Worm (Caenorhabditis elegans) whole organism, L3 larva: ENCODE results near the gene C49F8.1.

Source experiments
- ama-1 ChIP-seq: fragments of 150-350 bp; optimal IDR thresholded peaks from 2 replicates; lab custom pipeline; 2018
- ceh-16 ChIP-seq: sonication (generic microtip); optimal IDR thresholded peaks from 2 replicates; lab custom pipeline; 2017; ENCODE audit warnings: missing biosample characterization, missing genetic modification characterization
- ceh-28 ChIP-seq: fragments of 150-350 bp; optimal IDR thresholded peaks from 2 replicates; lab custom pipeline; 2014; ENCODE audit warnings: missing biosample characterization, missing genetic modification reagents, missing genetic modification characterization
- egl-27 ChIP-seq: sonication (generic microtip); optimal IDR thresholded peaks from 4 replicates; lab custom pipeline; 2017; ENCODE audit warnings: missing biosample characterization, missing genetic modification reagents, missing genetic modification characterization
- egl-5 ChIP-seq: fragments of 150-350 bp; optimal IDR thresholded peaks from 2 replicates; lab custom pipeline; 2017; ENCODE audit warnings: missing biosample characterization, missing genetic modification reagents, missing genetic modification characterization, inconsistent platforms
- elt-2 ChIP-seq: sonication (generic microtip); optimal IDR thresholded peaks from 2 replicates; lab custom pipeline; 2016; ENCODE audit warnings: missing genetic modification reagents, mild to moderate bottlenecking, missing genetic modification characterization, missing compliant biosample characterization
- elt-3 ChIP-seq, 3 experiments: fragments of 150-350 bp in 1 of 3; sonication (generic microtip) in 2 of 3; optimal IDR thresholded peaks; 2 replicates in 2 of 3; 4 replicates in 1 of 3; lab custom pipeline; 2014 to 2017; ENCODE audit warnings: missing biosample characterization in 3 of 3, missing genetic modification characterization in 3 of 3
- eor-1 ChIP-seq, 2 experiments: fragments of 150-350 bp; optimal IDR thresholded peaks; 2 replicates each; lab custom pipeline; 2014 to 2018; ENCODE audit warnings: missing biosample characterization in 2 of 2, missing genetic modification characterization in 2 of 2
- fkh-10 ChIP-seq: sonication (generic microtip); optimal IDR thresholded peaks from 2 replicates; lab custom pipeline; 2017; ENCODE audit warnings: missing biosample characterization, missing genetic modification reagents, missing genetic modification characterization
- fkh-2 ChIP-seq: fragments of 150-350 bp; optimal IDR thresholded peaks from 2 replicates; lab custom pipeline; 2014; ENCODE audit warnings: missing biosample characterization, missing genetic modification reagents, missing genetic modification characterization
- fos-1 ChIP-seq: fragments of 150-350 bp; optimal IDR thresholded peaks from 2 replicates; lab custom pipeline; 2014; ENCODE audit warnings: missing biosample characterization, missing genetic modification characterization
- hmg-11 ChIP-seq: sonication (generic microtip); optimal IDR thresholded peaks from 2 replicates; lab custom pipeline; 2016; ENCODE audit warnings: missing genetic modification characterization, missing compliant biosample characterization
- jun-1 ChIP-seq: fragments of 150-350 bp; optimal IDR thresholded peaks from 2 replicates; lab custom pipeline; 2014; ENCODE audit warnings: missing biosample characterization, missing genetic modification reagents, missing genetic modification characterization
- lin-15B ChIP-seq: fragments of 150-350 bp; optimal IDR thresholded peaks from 2 replicates; lab custom pipeline; 2014; ENCODE audit warnings: missing biosample characterization, missing genetic modification characterization
- lin-39 ChIP-seq: fragments of 150-350 bp; optimal IDR thresholded peaks from 2 replicates; lab custom pipeline; 2018; ENCODE audit warnings: missing biosample characterization, missing genetic modification reagents, missing genetic modification characterization
- lsy-12 ChIP-seq: sonication (generic microtip); optimal IDR thresholded peaks from 2 replicates; lab custom pipeline; 2016; ENCODE audit warnings: mild to moderate bottlenecking, missing genetic modification characterization, missing compliant biosample characterization
- mdl-1 ChIP-seq: fragments of 150-350 bp; optimal IDR thresholded peaks from 2 replicates; lab custom pipeline; 2014; ENCODE audit warnings: missing biosample characterization, missing genetic modification characterization
- nhr-11 ChIP-seq: fragments of 150-350 bp; optimal IDR thresholded peaks from 2 replicates; lab custom pipeline; 2014; ENCODE audit warnings: missing biosample characterization, missing genetic modification characterization
- nhr-12 ChIP-seq: fragments of 150-350 bp; optimal IDR thresholded peaks from 2 replicates; lab custom pipeline; 2014; ENCODE audit warnings: missing biosample characterization, missing genetic modification characterization
- nhr-23 ChIP-seq: fragments of 150-350 bp; optimal IDR thresholded peaks from 2 replicates; lab custom pipeline; 2014; ENCODE audit warnings: missing biosample characterization, missing genetic modification reagents, missing genetic modification characterization
- nhr-237 ChIP-seq: fragments of 150-350 bp; optimal IDR thresholded peaks from 2 replicates; lab custom pipeline; 2014; ENCODE audit warnings: missing biosample characterization, missing genetic modification characterization
- nhr-25 ChIP-seq: sonication (generic microtip); optimal IDR thresholded peaks from 2 replicates; lab custom pipeline; 2017; ENCODE audit warnings: missing biosample characterization, missing genetic modification characterization
- nhr-28 ChIP-seq: fragments of 150-350 bp; optimal IDR thresholded peaks from 2 replicates; lab custom pipeline; 2014; ENCODE audit warnings: missing biosample characterization, missing genetic modification characterization
- nhr-67 ChIP-seq: fragments of 150-350 bp; optimal IDR thresholded peaks from 2 replicates; lab custom pipeline; 2014; ENCODE audit warnings: missing biosample characterization, missing genetic modification characterization
- nhr-76 ChIP-seq: fragments of 150-350 bp; sonication (generic microtip); optimal IDR thresholded peaks from 5 replicates; lab custom pipeline; 2014; ENCODE audit warnings: missing biosample characterization, missing genetic modification characterization
- nhr-77 ChIP-seq: fragments of 150-350 bp; optimal IDR thresholded peaks from 2 replicates; lab custom pipeline; 2014; ENCODE audit warnings: missing biosample characterization, missing genetic modification characterization
- pha-4 ChIP-seq: fragments of 150-350 bp; optimal IDR thresholded peaks from 2 replicates; lab custom pipeline; 2014; ENCODE audit warnings: missing biosample characterization, missing genetic modification reagents, missing genetic modification characterization
- pqm-1 ChIP-seq: fragments of 150-350 bp; optimal IDR thresholded peaks from 2 replicates; lab custom pipeline; 2017; ENCODE audit warnings: missing biosample characterization, missing genetic modification characterization, inconsistent platforms
- sea-2 ChIP-seq: fragments of 150-350 bp; sonication (generic microtip); optimal IDR thresholded peaks from 4 replicates; lab custom pipeline; 2014; ENCODE audit warnings: missing biosample characterization, missing genetic modification reagents, missing genetic modification characterization
- snpc-4 ChIP-seq: fragments of 150-350 bp; optimal IDR thresholded peaks from 2 replicates; lab custom pipeline; 2014; ENCODE audit warnings: missing biosample characterization, missing genetic modification characterization
- tbx-2 ChIP-seq: sonication (generic microtip); optimal IDR thresholded peaks from 2 replicates; lab custom pipeline; 2016; ENCODE audit warnings: mild to moderate bottlenecking, missing genetic modification characterization, missing compliant biosample characterization
- unc-39 ChIP-seq: sonication (generic microtip); optimal IDR thresholded peaks from 4 replicates; lab custom pipeline; 2017; ENCODE audit warnings: missing biosample characterization, missing genetic modification characterization
- unc-62 ChIP-seq: fragments of 150-350 bp; sonication (generic microtip); optimal IDR thresholded peaks from 4 replicates; lab custom pipeline; 2014; ENCODE audit warnings: missing biosample characterization, missing genetic modification reagents, missing genetic modification characterization
- zag-1 ChIP-seq: fragments of 150-350 bp; optimal IDR thresholded peaks from 2 replicates; lab custom pipeline; 2014; ENCODE audit warnings: missing biosample characterization, missing genetic modification characterization
- ztf-11 ChIP-seq: fragments of 150-350 bp; optimal IDR thresholded peaks from 2 replicates; lab custom pipeline; 2014; ENCODE audit warnings: missing biosample characterization, missing genetic modification characterization

The C49F8.1 gene

DNA sequence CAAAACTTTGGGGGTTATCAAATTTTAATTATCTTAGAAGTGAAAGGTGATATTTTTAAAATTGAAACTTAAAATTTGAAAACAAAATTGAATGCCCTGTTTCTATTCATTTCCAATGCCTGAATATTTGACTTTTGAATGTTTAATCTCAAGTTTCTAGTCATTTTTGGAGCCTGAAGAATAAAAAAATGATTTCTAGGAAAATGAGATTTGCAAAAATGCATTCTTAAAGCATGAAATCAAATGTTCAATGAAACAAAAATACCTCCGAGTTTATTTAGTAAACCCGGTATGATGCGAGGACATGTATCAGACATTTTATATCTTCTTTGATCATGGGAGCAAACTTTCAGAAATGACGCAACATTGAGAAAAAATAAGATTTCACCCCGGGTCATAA lies 14.3 kb upstream of the C49F8.1 start:
- no peak for TF ChIP-seq ama-1 (lab: Kevin White, UChicago)
- no peak for TF ChIP-seq sea-2 (GFP tag; lab: Kevin White, UChicago)
- peak; percentile 84 for TF ChIP-seq nhr-11 (tag; lab: Kevin White, UChicago)

DNA sequence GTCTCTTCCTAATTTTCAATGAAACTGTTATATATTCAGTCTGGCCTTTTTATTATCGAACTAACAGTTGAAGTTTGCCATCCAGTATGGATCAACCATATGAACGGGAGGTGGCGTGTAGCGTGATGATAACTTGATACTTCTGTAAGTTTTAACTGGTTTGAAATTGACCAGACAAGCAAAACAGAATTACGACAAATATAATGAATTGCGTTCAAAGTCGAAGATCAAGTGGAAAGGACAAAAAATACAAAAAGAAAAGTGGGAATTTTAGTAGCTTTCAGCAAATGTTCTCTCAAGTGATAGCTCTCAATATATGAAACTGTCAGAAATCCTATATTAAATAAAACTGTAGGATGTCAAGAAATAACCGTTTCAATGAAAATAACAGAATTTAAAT lies 12.1 kb upstream of the C49F8.1 start, which contains the start of the genes C49F8.14 and gem-1:
Gene C49F8.14, minus strand, starts transcription at position 99 of the 400 bp plus-strand sequence.
Gene gem-1, minus strand, starts transcription at position 142 of the 400 bp plus-strand sequence.
- TF ChIP-seq nhr-76 (tag; lab: Kevin White, UChicago) (no peak), fos-1 (tag; lab: Kevin White, UChicago) (no peak), eor-1 (tag; optimal IDR thresholded peaks at IDR 0.05; lab: Kevin White, UChicago) (no peak), ceh-28 (tag; lab: Kevin White, UChicago) (no peak), unc-39 (tag; lab: Kevin White, UChicago) (no peak), zag-1 (tag; lab: Kevin White, UChicago) (no peak), elt-2 (no peak), hmg-11 (no peak), snpc-4 (tag; lab: Kevin White, UChicago) (no peak), egl-27 (tag; lab: Kevin White, UChicago) (no peak), ztf-11 (no peak), nhr-28 (tag; lab: Kevin White, UChicago) (no peak), elt-3 (tag; optimal IDR thresholded peaks at IDR 0.05; lab: Kevin White, UChicago) (no peak), mdl-1 (tag; lab: Kevin White, UChicago) (no peak), unc-62 (GFP tag; lab: Kevin White, UChicago) (no peak)

DNA sequence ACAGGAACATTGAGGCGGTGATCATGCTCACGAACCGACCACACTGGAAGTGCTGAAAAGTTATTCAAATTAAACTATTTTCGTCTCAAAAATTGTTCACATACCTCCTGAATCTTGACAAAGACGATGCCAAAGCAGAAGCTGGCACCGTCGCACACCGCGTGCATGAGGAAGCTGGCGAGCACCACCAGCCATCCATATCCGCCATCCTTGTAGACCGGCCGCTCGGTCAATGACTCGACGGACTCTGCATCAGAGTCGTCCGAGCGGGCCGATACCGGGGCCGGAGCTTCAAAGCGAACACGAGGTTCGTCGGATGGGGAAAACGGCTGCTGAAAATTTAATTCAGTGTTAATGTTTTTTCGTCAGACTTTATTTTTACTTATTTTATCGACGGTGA lies 11.4 kb upstream of the C49F8.1 start:
- TF ChIP-seq sea-2 (GFP tag; lab: Kevin White, UChicago) (no peak), nhr-67 (tag; lab: Kevin White, UChicago) (no peak), fkh-10 (no peak)

DNA sequence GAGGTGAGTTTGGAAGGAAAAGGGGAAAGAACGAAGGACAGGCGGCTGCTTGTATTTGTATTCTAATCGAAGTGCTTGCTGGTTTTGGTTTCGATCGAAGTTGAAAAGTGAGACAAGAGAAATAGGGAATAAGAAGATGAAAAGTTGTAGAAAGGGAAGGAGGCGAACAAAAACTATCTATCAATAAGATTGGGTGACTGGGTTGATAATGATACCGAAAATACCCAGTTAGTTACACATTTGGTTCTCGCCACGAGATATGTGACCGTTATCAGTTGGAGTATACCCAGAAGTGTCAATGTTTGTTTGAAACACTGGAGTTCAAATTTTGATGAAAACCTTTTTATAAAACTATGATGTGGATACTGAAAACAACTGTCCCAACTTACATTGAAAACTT lies 3.5 kb upstream of the C49F8.1 start:
- TF ChIP-seq elt-2 (peak; percentile 90), lin-15B (tag; lab: Kevin White, UChicago) (no peak), sea-2 (GFP tag; lab: Kevin White, UChicago) (no peak), pha-4 (peak; percentile 24), pqm-1 (peak; percentile 79), jun-1 (tag; lab: Kevin White, UChicago) (peak; percentile 46), fkh-2 (tag; lab: Kevin White, UChicago) (no peak)

DNA sequence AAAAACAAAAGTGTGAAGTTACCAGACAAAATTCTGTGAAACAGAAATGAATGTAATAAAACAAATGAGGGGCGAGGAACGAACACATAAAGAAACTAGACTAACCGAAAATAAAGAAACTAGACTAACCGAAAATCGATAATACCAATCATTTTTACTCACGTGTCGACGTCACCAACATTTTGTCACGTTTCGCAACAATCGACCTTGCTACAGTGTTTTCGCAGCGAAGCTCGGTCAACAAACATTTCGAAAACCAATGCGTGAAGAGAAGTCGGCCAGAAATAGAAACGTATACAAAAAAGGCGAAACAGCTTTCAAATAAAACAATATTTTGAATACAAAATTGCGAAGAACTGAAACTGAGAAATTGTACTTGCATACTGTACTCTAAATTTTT lies 2.2 kb upstream of the C49F8.1 start:
- TF ChIP-seq elt-3 (tag; optimal IDR thresholded peaks at IDR 0.05; lab: Kevin White, UChicago): no peak
- peak; percentile 55 for TF ChIP-seq pha-4

DNA sequence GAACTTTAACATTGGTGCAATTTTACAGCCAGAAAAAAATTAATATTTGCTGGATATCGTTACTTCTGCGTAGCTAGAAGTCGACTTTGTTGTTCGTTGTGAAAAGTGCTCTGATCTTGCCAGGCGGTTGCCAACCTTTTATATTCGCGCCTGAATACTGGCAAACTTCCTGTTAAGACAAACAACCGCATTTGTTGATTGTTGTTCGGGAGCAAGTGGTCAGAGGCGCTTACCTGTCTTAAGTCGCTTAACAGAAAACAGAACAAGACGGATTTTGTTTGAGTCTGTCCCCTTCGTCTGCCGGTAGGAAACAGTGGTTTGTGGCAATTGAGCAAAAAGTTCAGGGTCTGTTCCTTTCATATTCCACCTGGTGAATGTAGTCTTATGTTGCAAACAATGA lies 2.3 kb downstream of the C49F8.1 start, which contains the start of gene C49F8.15:
Gene C49F8.15, minus strand, starts transcription at position 101 of the 400 bp plus-strand sequence.
- TF ChIP-seq nhr-12 (tag; lab: Kevin White, UChicago) (no peak), jun-1 (tag; lab: Kevin White, UChicago) (no peak), nhr-77 (tag; lab: Kevin White, UChicago) (no peak), lin-39 (tag; lab: Kevin White, UChicago) (no peak), lsy-12 (tag; lab: Kevin White, UChicago) (no peak), snpc-4 (tag; lab: Kevin White, UChicago) (no peak), fkh-2 (tag; lab: Kevin White, UChicago) (no peak), nhr-67 (tag; lab: Kevin White, UChicago) (no peak), nhr-25 (tag; lab: Kevin White, UChicago) (no peak), nhr-11 (tag; lab: Kevin White, UChicago) (no peak), nhr-237 (no peak), tbx-2 (tag; lab: Kevin White, UChicago) (no peak), egl-5 (tag; lab: Kevin White, UChicago) (no peak), hmg-11 (no peak), ceh-16 (tag; lab: Kevin White, UChicago) (no peak), fos-1 (tag; lab: Kevin White, UChicago) (no peak), nhr-23 (tag; lab: Kevin White, UChicago) (no peak), eor-1 (tag; optimal IDR thresholded peaks at IDR 0.05; lab: Kevin White, UChicago) (no peak)
